Worm (Caenorhabditis elegans) whole organism, L1 larva: ENCODE data around the gene C47A10.16.

Source experiments
- aly-2 ChIP-seq: fragments of 150-350 bp; optimal IDR thresholded peaks from 2 replicates; lab custom pipeline; 2014; ENCODE audit warnings: missing biosample characterization, missing genetic modification characterization
- ama-1 ChIP-seq: fragments of 150-350 bp; optimal IDR thresholded peaks from 2 replicates; lab custom pipeline; 2014
- dsc-1 ChIP-seq: sonication (generic microtip); optimal IDR thresholded peaks from 2 replicates; lab custom pipeline; 2016; ENCODE audit warnings: mild to moderate bottlenecking, missing genetic modification characterization, missing compliant biosample characterization
- hpl-2 ChIP-seq: fragments of 150-350 bp; optimal IDR thresholded peaks from 2 replicates; lab custom pipeline; 2014; ENCODE audit warnings: missing biosample characterization, missing genetic modification reagents, missing genetic modification characterization
- jun-1 ChIP-seq: fragments of 150-350 bp; optimal IDR thresholded peaks from 2 replicates; lab custom pipeline; 2014; ENCODE audit warnings: missing biosample characterization, missing genetic modification reagents, missing genetic modification characterization
- lin-14 ChIP-seq: fragments of 200-800 bp; sonication (Bioruptor generic); optimal IDR thresholded peaks from 2 replicates; lab custom pipeline; 2018; ENCODE audit warnings: mild to moderate bottlenecking, missing genetic modification characterization, moderate library complexity, missing compliant biosample characterization
- mep-1 ChIP-seq: fragments of 150-350 bp; optimal IDR thresholded peaks from 2 replicates; lab custom pipeline; 2014; ENCODE audit warnings: missing biosample characterization, missing genetic modification characterization
- nhr-11 ChIP-seq: fragments of 150-350 bp; optimal IDR thresholded peaks from 2 replicates; lab custom pipeline; 2014; ENCODE audit warnings: missing biosample characterization, missing genetic modification characterization
- nhr-28 ChIP-seq: fragments of 150-350 bp; optimal IDR thresholded peaks from 2 replicates; lab custom pipeline; 2014; ENCODE audit warnings: missing biosample characterization, missing genetic modification characterization
- nhr-77 ChIP-seq: fragments of 150-350 bp; optimal IDR thresholded peaks from 2 replicates; lab custom pipeline; 2014; ENCODE audit warnings: missing biosample characterization, missing genetic modification characterization

- no peak for TF ChIP-seq ama-1 (lab: Kevin White, UChicago)
- no peak for TF ChIP-seq aly-2
- TF ChIP-seq dsc-1 (tag; lab: Kevin White, UChicago), result no peak
- no peak for TF ChIP-seq nhr-28 (tag; lab: Kevin White, UChicago)
- no peak for TF ChIP-seq lin-14 (GFP tag; lab: Kevin White, UChicago)
- TF ChIP-seq jun-1 (tag; lab: Kevin White, UChicago), result no peak
- no peak for TF ChIP-seq nhr-77 (tag; lab: Kevin White, UChicago)
- TF ChIP-seq nhr-11 (tag; lab: Kevin White, UChicago), result no peak
- no peak for TF ChIP-seq mep-1 (tag; lab: Kevin White, UChicago)
- TF ChIP-seq hpl-2, result no peak
These were observed 47.1 kb upstream of the C47A10.16 start for ce11 chrV:17812127-17812526.
